Worm (Caenorhabditis elegans) whole organism, L1 larva: ENCODE measurements around the gene C02B8.12.

Experiments used
- Y116A8C.19 ChIP-seq: sonication (generic microtip); optimal IDR thresholded peaks from 2 replicates; lab custom pipeline; 2016; ENCODE audit warnings: missing compliant biosample characterization, missing genetic modification characterization, borderline replicate concordance
- ama-1 ChIP-seq: fragments of 150-350 bp; optimal IDR thresholded peaks from 2 replicates; lab custom pipeline; 2014
- egl-27 ChIP-seq, 2 experiments: fragments of 150-350 bp in 1 of 2; sonication (generic microtip); optimal IDR thresholded peaks; 3 replicates each; lab custom pipeline; 2017 to 2018; ENCODE audit warnings: missing biosample characterization in 2 of 2, missing genetic modification characterization in 2 of 2, missing genetic modification reagents in 2 of 2
- elt-3 ChIP-seq, 6 experiments: fragments of 150-350 bp in 1 of 6; sonication (generic microtip); optimal IDR thresholded peaks; 2 replicates each; lab custom pipeline; 2017 to 2018; ENCODE audit warnings: missing biosample characterization in 6 of 6, missing genetic modification characterization in 6 of 6, inconsistent platforms in 1 of 6
- lsy-2 ChIP-seq, 2 experiments: fragments of 150-350 bp; optimal IDR thresholded peaks; 2 replicates each; lab custom pipeline; 2014; ENCODE audit warnings: missing biosample characterization in 2 of 2, missing genetic modification characterization in 2 of 2
- nhr-11 ChIP-seq: fragments of 150-350 bp; optimal IDR thresholded peaks from 2 replicates; lab custom pipeline; 2014; ENCODE audit warnings: missing biosample characterization, missing genetic modification characterization
- pag-3 ChIP-seq: sonication (generic microtip); optimal IDR thresholded peaks from 2 replicates; lab custom pipeline; 2017; ENCODE audit warnings: missing genetic modification characterization, mild to moderate bottlenecking, missing compliant biosample characterization, antibody characterized with exemption, borderline replicate concordance; ENCODE audit not compliant: insufficient read depth
- pqm-1 ChIP-seq: sonication (generic microtip); optimal IDR thresholded peaks from 3 replicates; lab custom pipeline; 2017; ENCODE audit warnings: missing biosample characterization, missing genetic modification characterization
- sptf-1 ChIP-seq: fragments of 150-350 bp; optimal IDR thresholded peaks from 2 replicates; lab custom pipeline; 2014; ENCODE audit warnings: missing biosample characterization, missing genetic modification characterization
- tlp-1 ChIP-seq: fragments of 150-350 bp; optimal IDR thresholded peaks from 2 replicates; lab custom pipeline; 2014; ENCODE audit warnings: missing biosample characterization, missing genetic modification characterization
- unc-130 ChIP-seq: fragments of 150-350 bp; optimal IDR thresholded peaks from 2 replicates; lab custom pipeline; 2017; ENCODE audit warnings: missing biosample characterization, missing genetic modification characterization, inconsistent platforms
- xbp-1 ChIP-seq: sonication (generic microtip); optimal IDR thresholded peaks from 2 replicates; lab custom pipeline; 2016; ENCODE audit warnings: missing genetic modification characterization, missing compliant biosample characterization
- ztf-4 ChIP-seq: fragments of 150-350 bp; optimal IDR thresholded peaks from 2 replicates; lab custom pipeline; 2014; ENCODE audit warnings: missing biosample characterization, missing genetic modification characterization

- TF ChIP-seq nhr-11 (tag; lab: Kevin White, UChicago): no peak
- no peak for TF ChIP-seq lsy-2 (tag; optimal IDR thresholded peaks at IDR 0.05; lab: Kevin White, UChicago)
- TF ChIP-seq egl-27 (tag; optimal IDR thresholded peaks at IDR 0.05; lab: Kevin White, UChicago): no peak
- no peak for TF ChIP-seq ama-1
- TF ChIP-seq tlp-1 (tag; lab: Kevin White, UChicago): no peak
- no peak for TF ChIP-seq pqm-1 (tag; lab: Kevin White, UChicago)
- no peak for TF ChIP-seq elt-3 (tag; optimal IDR thresholded peaks at IDR 0.05; lab: Kevin White, UChicago)
- no peak for TF ChIP-seq xbp-1 (tag; lab: Kevin White, UChicago)
- no peak for TF ChIP-seq Y116A8C.19 (tag; lab: Kevin White, UChicago)
- no peak for TF ChIP-seq ztf-4 (tag; lab: Kevin White, UChicago)
- TF ChIP-seq unc-130 (tag; lab: Kevin White, UChicago): no peak
- no peak for TF ChIP-seq pag-3
- no peak for TF ChIP-seq sptf-1 (tag; lab: Kevin White, UChicago)
These were observed 6.4 kb upstream of the C02B8.12 start, which contains the start of gene frpr-1 for ce11 chrX:8129543-8129942.
